Fruit fly (Drosophila melanogaster) whole organism, pupa: ENCODE data around the gene Recs1.

Experiments
- CG4496 ChIP-seq: fragments of 200-800 bp; sonication (Bioruptor generic); IDR thresholded peaks from 3 replicates; pipeline ENCODE4 v1.3.6; 2022; ENCODE audit warnings: missing biosample characterization, missing genetic modification characterization
- CG9948 ChIP-seq: fragments of 200-800 bp; sonication (Bioruptor generic); optimal IDR thresholded peaks from 2 replicates; lab custom pipeline; 2018; ENCODE audit warnings: missing biosample characterization, mild to moderate bottlenecking, missing genetic modification characterization, moderate library complexity
- Pif1B ChIP-seq: fragments of 200-800 bp; sonication (Bioruptor generic); optimal IDR thresholded peaks from 3 replicates; lab custom pipeline; 2016; ENCODE audit warnings: missing biosample characterization, missing genetic modification characterization
- gl ChIP-seq: fragments of 200-800 bp; sonication (Bioruptor generic); optimal IDR thresholded peaks from 2 replicates; lab custom pipeline; 2018; ENCODE audit warnings: missing biosample characterization, mild to moderate bottlenecking, missing genetic modification characterization

dm6 chr3R:14125479-14126121 is 28.0 kb downstream of the Recs1 start, which contains the start of the genes 140up and Polr2B:
- peak; percentile 88 for TF ChIP-seq CG9948 (tag; lab: Kevin White, UChicago)
- TF ChIP-seq CG4496 = peak; percentile 89
- peak; percentile 80 for TF ChIP-seq Pif1B (GFP tag; lab: Kevin White, UChicago)
- peak; percentile 46 for TF ChIP-seq gl (tag; lab: Kevin White, UChicago)
